Worm (Caenorhabditis elegans) whole organism, late embryonic: Measurements from ENCODE around the gene lin-39.

Source experiments
- ets-4 ChIP-seq: sonication (generic microtip); optimal IDR thresholded peaks from 2 replicates; lab custom pipeline; 2016; ENCODE audit warnings: missing genetic modification characterization, missing compliant biosample characterization
- pha-4 ChIP-seq: fragments of 150-350 bp; optimal IDR thresholded peaks from 2 replicates; lab custom pipeline; 2018; ENCODE audit warnings: missing biosample characterization, missing genetic modification reagents, missing genetic modification characterization

ce11 chrIII:7557930-7558470 lies 21.6 kb upstream of the lin-39 start:
- TF ChIP-seq pha-4 (tag; lab: Kevin White, UChicago) (no peak), ets-4 (tag; lab: Kevin White, UChicago) (no peak)
